Worm (Caenorhabditis elegans) whole organism, L3 larva: ENCODE data around the gene set-31.

ENCODE experiments used
- R02D3.7 ChIP-seq: fragments of 150-350 bp; optimal IDR thresholded peaks from 2 replicates; lab custom pipeline; 2014; ENCODE audit warnings: missing biosample characterization, missing genetic modification characterization
- ama-1 ChIP-seq: fragments of 150-350 bp; optimal IDR thresholded peaks from 2 replicates; lab custom pipeline; 2018
- elt-2 ChIP-seq: sonication (generic microtip); optimal IDR thresholded peaks from 2 replicates; lab custom pipeline; 2016; ENCODE audit warnings: missing genetic modification reagents, mild to moderate bottlenecking, missing genetic modification characterization, missing compliant biosample characterization
- fkh-2 ChIP-seq: fragments of 150-350 bp; optimal IDR thresholded peaks from 2 replicates; lab custom pipeline; 2014; ENCODE audit warnings: missing biosample characterization, missing genetic modification reagents, missing genetic modification characterization
- fos-1 ChIP-seq: fragments of 150-350 bp; optimal IDR thresholded peaks from 2 replicates; lab custom pipeline; 2014; ENCODE audit warnings: missing biosample characterization, missing genetic modification characterization
- nhr-11 ChIP-seq: fragments of 150-350 bp; optimal IDR thresholded peaks from 2 replicates; lab custom pipeline; 2014; ENCODE audit warnings: missing biosample characterization, missing genetic modification characterization
- nhr-12 ChIP-seq: fragments of 150-350 bp; optimal IDR thresholded peaks from 2 replicates; lab custom pipeline; 2014; ENCODE audit warnings: missing biosample characterization, missing genetic modification characterization
- nhr-237 ChIP-seq: fragments of 150-350 bp; optimal IDR thresholded peaks from 2 replicates; lab custom pipeline; 2014; ENCODE audit warnings: missing biosample characterization, missing genetic modification characterization
- nhr-28 ChIP-seq: fragments of 150-350 bp; optimal IDR thresholded peaks from 2 replicates; lab custom pipeline; 2014; ENCODE audit warnings: missing biosample characterization, missing genetic modification characterization
- pqm-1 ChIP-seq: fragments of 150-350 bp; optimal IDR thresholded peaks from 2 replicates; lab custom pipeline; 2017; ENCODE audit warnings: missing biosample characterization, missing genetic modification characterization, inconsistent platforms
- skn-1 ChIP-seq: fragments of 150-350 bp; optimal IDR thresholded peaks from 2 replicates; lab custom pipeline; 2014; ENCODE audit warnings: missing biosample characterization, missing genetic modification characterization
- ztf-4 ChIP-seq: fragments of 150-350 bp; optimal IDR thresholded peaks from 2 replicates; lab custom pipeline; 2014; ENCODE audit warnings: missing biosample characterization, missing genetic modification characterization

DNA sequence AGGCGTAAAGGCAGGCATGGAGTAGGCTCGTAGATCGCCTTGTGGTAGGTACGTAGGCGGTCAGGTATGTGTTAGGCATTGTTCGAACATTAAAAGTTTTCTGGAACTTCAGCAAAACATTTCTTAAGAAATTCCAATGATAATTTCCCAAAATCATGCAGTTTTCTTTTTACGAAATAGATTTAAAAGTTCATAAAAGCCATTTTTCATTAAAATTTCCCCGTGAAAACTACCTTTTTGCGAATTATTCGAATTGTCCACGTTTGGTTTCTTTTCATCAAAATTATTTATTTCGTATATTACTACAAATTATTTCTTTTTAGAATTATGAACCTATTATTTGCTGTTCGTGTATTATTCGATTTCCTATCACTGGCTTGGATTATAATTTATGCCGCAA lies 23.0 kb upstream of the set-31 start, which contains the start of gene C15H11.13:
- TF ChIP-seq R02D3.7 (tag; lab: Kevin White, UChicago): no peak
- TF ChIP-seq nhr-12 (tag; lab: Kevin White, UChicago): no peak
- no peak for TF ChIP-seq ztf-4 (tag; lab: Kevin White, UChicago)
- no peak for TF ChIP-seq nhr-237 (tag; lab: Kevin White, UChicago)
- TF ChIP-seq fos-1 (tag; lab: Kevin White, UChicago): no peak
- TF ChIP-seq fkh-2: no peak
- TF ChIP-seq nhr-11 (tag; lab: Kevin White, UChicago): no peak
- no peak for TF ChIP-seq nhr-28 (tag; lab: Kevin White, UChicago)
- TF ChIP-seq pqm-1 (tag; lab: Kevin White, UChicago): no peak
- TF ChIP-seq skn-1 (tag; lab: Kevin White, UChicago): no peak
- no peak for TF ChIP-seq elt-2
- TF ChIP-seq ama-1: no peak
